Fruit fly (Drosophila melanogaster) whole organism, embryonic: ENCODE measurements around the gene CG10628.

Source experiments
- B-H2 ChIP-seq: fragments of 200-800 bp; sonication (Bioruptor generic); optimal IDR thresholded peaks from 2 replicates; lab custom pipeline; 2018; ENCODE audit warnings: missing biosample characterization, mild to moderate bottlenecking, missing genetic modification characterization
- Blimp-1 ChIP-seq: fragments of 200-800 bp; sonication (Bioruptor generic); optimal IDR thresholded peaks from 3 replicates; lab custom pipeline; 2018; ENCODE audit warnings: missing biosample characterization, missing genetic modification characterization, mild to moderate bottlenecking, moderate library complexity, missing genetic modification reagents
- CG10462 ChIP-seq: fragments of 200-800 bp; sonication (Bioruptor generic); optimal IDR thresholded peaks from 2 replicates; lab custom pipeline; 2016; ENCODE audit warnings: missing biosample characterization, missing genetic modification characterization
- CG10979 ChIP-seq: fragments of 200-800 bp; sonication (Bioruptor generic); optimal IDR thresholded peaks from 2 replicates; lab custom pipeline; 2018; ENCODE audit warnings: missing biosample characterization, mild to moderate bottlenecking, missing genetic modification characterization, moderate library complexity
- CG11560 ChIP-seq: fragments of 200-800 bp; sonication (Bioruptor generic); IDR thresholded peaks from 3 replicates; pipeline ENCODE4 v1.3.6; 2022; ENCODE audit warnings: missing biosample characterization, missing genetic modification characterization
- CG12236 ChIP-seq: fragments of 200-800 bp; sonication (Bioruptor generic); optimal IDR thresholded peaks from 2 replicates; lab custom pipeline; 2016; ENCODE audit warnings: missing biosample characterization, missing genetic modification characterization
- CG14441 ChIP-seq: fragments of 200-800 bp; sonication (Bioruptor generic); IDR thresholded peaks from 2 replicates; pipeline ENCODE4 v1.3.6; 2022; ENCODE audit warnings: missing biosample characterization, missing genetic modification characterization
- CG14667 ChIP-seq: fragments of 200-800 bp; sonication (Bioruptor generic); IDR thresholded peaks from 2 replicates; pipeline ENCODE4 v1.3.6; 2022; ENCODE audit warnings: missing biosample characterization, missing genetic modification characterization
- CG15696 ChIP-seq: fragments of 200-800 bp; sonication (Bioruptor generic); optimal IDR thresholded peaks from 2 replicates; lab custom pipeline; 2019; ENCODE audit warnings: missing biosample characterization, mild to moderate bottlenecking, missing genetic modification characterization, moderate library complexity
- CG17361 ChIP-seq: fragments of 200-800 bp; sonication (Bioruptor generic); IDR thresholded peaks from 3 replicates; pipeline ENCODE4 v1.3.6; 2022; ENCODE audit warnings: missing biosample characterization, missing genetic modification characterization
- CG17568 ChIP-seq: fragments of 200-800 bp; sonication (Bioruptor generic); optimal IDR thresholded peaks from 2 replicates; lab custom pipeline; 2018; ENCODE audit warnings: missing biosample characterization, mild to moderate bottlenecking, missing genetic modification characterization, moderate library complexity
- CG17829 ChIP-seq: fragments of 200-800 bp; optimal IDR thresholded peaks from 2 replicates; lab custom pipeline; 2019; ENCODE audit warnings: missing biosample characterization, mild to moderate bottlenecking, missing genetic modification characterization, moderate library complexity
- CG3065 ChIP-seq: fragments of 200-800 bp; sonication (Bioruptor generic); optimal IDR thresholded peaks from 2 replicates; lab custom pipeline; 2016; ENCODE audit warnings: missing biosample characterization, missing genetic modification characterization
- CG32767 ChIP-seq: fragments of 200-800 bp; sonication (Bioruptor generic); IDR thresholded peaks from 2 replicates; pipeline ENCODE4 v1.3.6; 2022; ENCODE audit warnings: missing biosample characterization, missing genetic modification characterization
- CG32772 ChIP-seq: fragments of 200-800 bp; sonication (Bioruptor generic); IDR thresholded peaks from 2 replicates; pipeline ENCODE4 v1.3.6; 2022; ENCODE audit warnings: missing biosample characterization, missing genetic modification characterization
- CG4360 ChIP-seq: fragments of 200-800 bp; sonication (Bioruptor generic); IDR thresholded peaks from 2 replicates; pipeline ENCODE4 v1.3.6; 2022; ENCODE audit warnings: missing biosample characterization, missing genetic modification characterization
- CG4424 ChIP-seq: fragments of 200-800 bp; sonication (Bioruptor generic); optimal IDR thresholded peaks from 3 replicates; lab custom pipeline; 2016; ENCODE audit warnings: missing biosample characterization, missing genetic modification characterization
- CG4617 ChIP-seq: fragments of 200-800 bp; sonication (Bioruptor generic); optimal IDR thresholded peaks from 3 replicates; lab custom pipeline; 2016; ENCODE audit warnings: missing biosample characterization, missing genetic modification characterization, borderline replicate concordance
- CG7987 ChIP-seq: fragments of 200-800 bp; sonication (Bioruptor generic); optimal IDR thresholded peaks from 2 replicates; lab custom pipeline; 2018; ENCODE audit warnings: missing biosample characterization, mild to moderate bottlenecking, missing genetic modification characterization, moderate library complexity
- CG8281 ChIP-seq: fragments of 200-800 bp; sonication (Bioruptor generic); optimal IDR thresholded peaks from 2 replicates; lab custom pipeline; 2018; ENCODE audit warnings: missing biosample characterization, mild to moderate bottlenecking, missing genetic modification characterization, moderate library complexity
- CG9876 ChIP-seq: fragments of 200-800 bp; sonication (Bioruptor generic); optimal IDR thresholded peaks from 2 replicates; lab custom pipeline; 2016; ENCODE audit warnings: missing biosample characterization, missing genetic modification characterization
- CoRest ChIP-seq: fragments of 200-800 bp; sonication (Bioruptor generic); optimal IDR thresholded peaks from 3 replicates; lab custom pipeline; 2018; ENCODE audit warnings: missing biosample characterization, mild to moderate bottlenecking, missing genetic modification characterization, moderate library complexity
- D ChIP-seq, 2 experiments: fragments of 200-800 bp in 1 of 2; fragments of >200 bp in 1 of 2; sonication (Bioruptor generic) in 1 of 2; optimal IDR thresholded peaks; 2 replicates in 1 of 2; 3 replicates in 1 of 2; lab custom pipeline; 2017; ENCODE audit warnings: mild to moderate bottlenecking in 1 of 2, missing biosample characterization in 1 of 2, missing genetic modification characterization in 1 of 2, missing genetic modification reagents in 1 of 2
- Dek ChIP-seq: fragments of 200-800 bp; sonication (Bioruptor generic); optimal IDR thresholded peaks from 3 replicates; lab custom pipeline; 2019; ENCODE audit warnings: missing biosample characterization, mild to moderate bottlenecking, missing genetic modification characterization, moderate library complexity
- E2f2 ChIP-seq: fragments of 200-800 bp; sonication (Bioruptor generic); IDR thresholded peaks from 2 replicates; pipeline ENCODE4 v1.3.6; 2022; ENCODE audit warnings: missing biosample characterization, missing genetic modification characterization
- H15 ChIP-seq: fragments of 200-800 bp; sonication (Bioruptor generic); IDR thresholded peaks from 3 replicates; pipeline ENCODE4 v1.3.6; 2022; ENCODE audit warnings: missing biosample characterization, missing genetic modification characterization
- HLH3B ChIP-seq: fragments of 200-800 bp; sonication (Bioruptor generic); IDR thresholded peaks from 2 replicates; pipeline ENCODE4 v1.3.6; 2022; ENCODE audit warnings: missing biosample characterization, missing genetic modification characterization
- HLH4C ChIP-seq: fragments of 200-800 bp; sonication (Bioruptor generic); IDR thresholded peaks from 3 replicates; pipeline ENCODE4 v1.3.6; 2022; ENCODE audit warnings: missing biosample characterization, missing genetic modification characterization; ENCODE audit not compliant: partially characterized antibody
- NK7.1 ChIP-seq: fragments of 200-800 bp; sonication (Bioruptor generic); optimal IDR thresholded peaks from 3 replicates; lab custom pipeline; 2016; ENCODE audit warnings: missing biosample characterization, missing genetic modification characterization
- Spps ChIP-seq: fragments of 200-800 bp; sonication (Bioruptor generic); optimal IDR thresholded peaks from 2 replicates; lab custom pipeline; 2018; ENCODE audit warnings: missing biosample characterization, mild to moderate bottlenecking, missing genetic modification characterization
- Tbp ChIP-seq: fragments of >200 bp; optimal IDR thresholded peaks from 2 replicates; lab custom pipeline; 2018; ENCODE audit warnings: missing biosample characterization, missing genetic modification characterization
- ac ChIP-seq: fragments of 200-800 bp; sonication (Bioruptor generic); optimal IDR thresholded peaks from 3 replicates; lab custom pipeline; 2017; ENCODE audit warnings: missing biosample characterization, mild to moderate bottlenecking, missing genetic modification characterization
- amos ChIP-seq: fragments of 200-800 bp; sonication (Bioruptor generic); IDR thresholded peaks from 2 replicates; pipeline ENCODE4 v1.3.6; 2022; ENCODE audit warnings: missing biosample characterization, missing genetic modification characterization; ENCODE audit not compliant: partially characterized antibody
- aop ChIP-seq: fragments of 200-800 bp; sonication (Bioruptor generic); IDR thresholded peaks from 2 replicates; pipeline ENCODE4 v1.3.6; 2022; ENCODE audit warnings: missing biosample characterization, missing genetic modification characterization
- bowl ChIP-seq: fragments of 200-800 bp; sonication (Bioruptor generic); IDR thresholded peaks from 2 replicates; pipeline ENCODE4 v1.3.6; 2022; ENCODE audit warnings: missing biosample characterization, missing genetic modification characterization
- cg ChIP-seq: fragments of 200-800 bp; sonication (Bioruptor generic); optimal IDR thresholded peaks from 3 replicates; lab custom pipeline; 2019; ENCODE audit warnings: missing biosample characterization, mild to moderate bottlenecking, missing genetic modification characterization, moderate library complexity
- chn ChIP-seq: fragments of 200-800 bp; sonication (Bioruptor generic); optimal IDR thresholded peaks from 2 replicates; lab custom pipeline; 2016; ENCODE audit warnings: missing biosample characterization, missing genetic modification characterization
- cwo ChIP-seq: fragments of 200-800 bp; sonication (Bioruptor generic); optimal IDR thresholded peaks from 3 replicates; lab custom pipeline; 2017; ENCODE audit warnings: missing biosample characterization, missing genetic modification characterization, mild to moderate bottlenecking, moderate library complexity, missing genetic modification reagents
- fru ChIP-seq: fragments of >200 bp; optimal IDR thresholded peaks from 2 replicates; lab custom pipeline; 2017
- gsb ChIP-seq: fragments of 200-800 bp; sonication (Bioruptor generic); IDR thresholded peaks from 2 replicates; pipeline ENCODE4 v1.3.6; 2022; ENCODE audit warnings: missing biosample characterization, missing genetic modification characterization
- klu ChIP-seq: fragments of 200-800 bp; sonication (Bioruptor generic); IDR thresholded peaks from 2 replicates; pipeline ENCODE4 v1.3.6; 2022; ENCODE audit warnings: missing biosample characterization, missing genetic modification characterization
- lbe ChIP-seq: fragments of 200-800 bp; sonication (Bioruptor generic); optimal IDR thresholded peaks from 2 replicates; lab custom pipeline; 2016; ENCODE audit warnings: missing biosample characterization, mild to moderate bottlenecking, missing genetic modification characterization
- maf-S ChIP-seq: fragments of 200-800 bp; sonication (Bioruptor generic); optimal IDR thresholded peaks from 2 replicates; lab custom pipeline; 2016; ENCODE audit warnings: missing biosample characterization, missing genetic modification characterization
- mam ChIP-seq: fragments of 200-800 bp; sonication (Bioruptor generic); optimal IDR thresholded peaks from 3 replicates; lab custom pipeline; 2016; ENCODE audit warnings: missing biosample characterization, missing genetic modification characterization
- mld ChIP-seq: fragments of 200-800 bp; sonication (Bioruptor generic); IDR thresholded peaks from 3 replicates; pipeline ENCODE4 v1.3.6; 2022; ENCODE audit warnings: missing biosample characterization, missing genetic modification characterization; ENCODE audit not compliant: partially characterized antibody
- nmo ChIP-seq: fragments of 200-800 bp; sonication (Bioruptor generic); optimal IDR thresholded peaks from 2 replicates; lab custom pipeline; 2018; ENCODE audit warnings: missing biosample characterization, mild to moderate bottlenecking, missing genetic modification characterization, moderate library complexity
- psq ChIP-seq: fragments of 200-800 bp; sonication (Bioruptor generic); optimal IDR thresholded peaks from 2 replicates; lab custom pipeline; 2017; ENCODE audit warnings: missing biosample characterization, missing genetic modification characterization
- repo ChIP-seq: fragments of 200-800 bp; sonication (Bioruptor generic); optimal IDR thresholded peaks from 2 replicates; lab custom pipeline; 2016; ENCODE audit warnings: missing biosample characterization, missing genetic modification characterization
- sob ChIP-seq: fragments of 200-800 bp; sonication (Bioruptor generic); IDR thresholded peaks from 2 replicates; pipeline ENCODE4 v1.3.6; 2022; ENCODE audit warnings: missing biosample characterization, missing genetic modification characterization
- ttk ChIP-seq: fragments of 200-800 bp; sonication (Bioruptor generic); IDR thresholded peaks from 2 replicates; pipeline ENCODE4 v2.1.2; 2022; ENCODE audit warnings: missing biosample characterization, missing genetic modification characterization

Gene CG10628

dm6 chr2L:19758511-19759128 lies at the start of gene CG10628, which contains the start of gene Dus3 (continued):
- no peak for TF ChIP-seq D (optimal IDR thresholded peaks at IDR 0.05; lab: Kevin White, UChicago)
- TF ChIP-seq D (GFP tag; optimal IDR thresholded peaks at IDR 0.05; lab: Kevin White, UChicago), result peak; percentile 83
- TF ChIP-seq HLH4C (GFP tag; lab: Robert Waterston, UW), result peak; percentile 57; the same call in 2 of the 3 replicates
- peak; percentile 77 for TF ChIP-seq gsb (GFP tag; lab: Robert Waterston, UW)
- TF ChIP-seq mam (GFP tag; lab: Kevin White, UChicago), result peak; percentile 96
- TF ChIP-seq CG4617 (GFP tag; lab: Kevin White, UChicago), result peak; percentile 82
- TF ChIP-seq CG4424 (GFP tag; lab: Kevin White, UChicago), result peak; percentile 88
- peak; percentile 93 for TF ChIP-seq CG17361 (GFP tag; lab: Robert Waterston, UW)
- peak; percentile 66; the same call in 1 of the 2 replicates for TF ChIP-seq bowl (GFP tag; lab: Robert Waterston, UW)
- TF ChIP-seq CG4360 (GFP tag; lab: Robert Waterston, UW), result peak; percentile 58
- TF ChIP-seq H15 (GFP tag; lab: Robert Waterston, UW), result peak; percentile 89
- TF ChIP-seq Spps (tag; lab: Kevin White, UChicago), result peak; percentile 69
- TF ChIP-seq CG32767 (GFP tag; lab: Robert Waterston, UW), result peak; percentile 79; the same call in 1 of the 2 replicates
- no peak for TF ChIP-seq cg (GFP tag; lab: Kevin White, UChicago)
- no peak for TF ChIP-seq CG17568 (GFP tag; lab: Kevin White, UChicago)
- TF ChIP-seq klu, result peak; percentile 84
- TF ChIP-seq CoRest, result peak; percentile 93
- TF ChIP-seq B-H2 (GFP tag; lab: Kevin White, UChicago), result peak; percentile 89
- peak; percentile 59 for TF ChIP-seq lbe (GFP tag; lab: Kevin White, UChicago)
- TF ChIP-seq psq (GFP tag; lab: Kevin White, UChicago), result peak; percentile 68
- TF ChIP-seq NK7.1 (GFP tag; lab: Kevin White, UChicago), result peak; percentile 74
- TF ChIP-seq fru, result no peak
- peak; percentile 77 for TF ChIP-seq E2f2 (GFP tag; lab: Robert Waterston, UW)
- peak; percentile 86 for TF ChIP-seq CG10979 (tag; lab: Kevin White, UChicago)
- peak; percentile 82 for TF ChIP-seq Dek (tag; lab: Kevin White, UChicago)
- peak; percentile 76 for TF ChIP-seq CG10462 (GFP tag; lab: Kevin White, UChicago)
- peak; percentile 79 for TF ChIP-seq CG8281 (tag; lab: Kevin White, UChicago)
- peak; percentile 93 for TF ChIP-seq CG14441 (GFP tag; lab: Robert Waterston, UW)
- TF ChIP-seq CG7987 (GFP tag; lab: Kevin White, UChicago), result peak; percentile 81
- peak; percentile 85 for TF ChIP-seq Blimp-1
- peak; percentile 86 for TF ChIP-seq CG15696 (tag; lab: Kevin White, UChicago)
- TF ChIP-seq nmo (GFP tag; lab: Kevin White, UChicago), result peak; percentile 94
- peak; percentile 83 for TF ChIP-seq repo (GFP tag; lab: Kevin White, UChicago)
- peak; percentile 77 for TF ChIP-seq CG3065
- peak; percentile 91 for TF ChIP-seq cwo (GFP tag; lab: Kevin White, UChicago)
- TF ChIP-seq CG17829 (tag; lab: Kevin White, UChicago), result peak; percentile 93
- TF ChIP-seq mld (GFP tag; lab: Robert Waterston, UW), result no peak
- peak; percentile 91 for TF ChIP-seq chn
- TF ChIP-seq CG9876 (GFP tag; lab: Kevin White, UChicago), result peak; percentile 80
- TF ChIP-seq HLH3B (GFP tag; lab: Robert Waterston, UW), result peak; percentile 87
- no peak for TF ChIP-seq Tbp (GFP tag; lab: Kevin White, UChicago)
- peak; percentile 94 for TF ChIP-seq sob (GFP tag; lab: Robert Waterston, UW)
- peak; percentile 73 for TF ChIP-seq CG12236
- peak; percentile 38 for TF ChIP-seq ac (GFP tag; lab: Kevin White, UChicago)
- TF ChIP-seq CG32772 (GFP tag; lab: Robert Waterston, UW), result peak; percentile 91
- peak; percentile 72; the same call in 2 of the 3 replicates for TF ChIP-seq CG11560 (tag; lab: Robert Waterston, UW)
- peak; percentile 89 for TF ChIP-seq maf-S (GFP tag; lab: Kevin White, UChicago)
- peak; percentile 88 for TF ChIP-seq ttk (GFP tag; lab: Robert Waterston, UW)
- peak; percentile 66 for TF ChIP-seq aop
- peak; percentile 83 for TF ChIP-seq CG14667 (GFP tag; lab: Robert Waterston, UW)
- TF ChIP-seq amos (GFP tag; lab: Robert Waterston, UW), result peak; percentile 47; the same call in 1 of the 2 replicates
